Fruit fly (Drosophila melanogaster) whole organism, embryonic: ENCODE measurements around the gene Snr1.

Source experiments
- Atf6 ChIP-seq: fragments of 200-800 bp; sonication (Bioruptor generic); IDR thresholded peaks from 2 replicates; pipeline ENCODE4 v1.3.6; 2022; ENCODE audit warnings: missing biosample characterization, missing genetic modification characterization
- B-H1 ChIP-seq: fragments of 200-800 bp; sonication (Bioruptor generic); IDR thresholded peaks from 3 replicates; pipeline ENCODE4 v1.3.6; 2022; ENCODE audit warnings: missing biosample characterization, missing genetic modification characterization
- CG10147 ChIP-seq: fragments of 200-800 bp; sonication (Bioruptor generic); optimal IDR thresholded peaks from 2 replicates; lab custom pipeline; 2019; ENCODE audit warnings: missing biosample characterization, mild to moderate bottlenecking, missing genetic modification characterization, moderate library complexity
- CG11085 ChIP-seq: fragments of 200-800 bp; sonication (Bioruptor generic); IDR thresholded peaks from 2 replicates; pipeline ENCODE4 v1.3.6; 2022; ENCODE audit warnings: missing biosample characterization, missing genetic modification characterization
- CG11504 ChIP-seq: fragments of 200-800 bp; sonication (Bioruptor generic); optimal IDR thresholded peaks from 3 replicates; lab custom pipeline; 2019; ENCODE audit warnings: missing biosample characterization, mild to moderate bottlenecking, missing genetic modification characterization, moderate library complexity
- CG11723 ChIP-seq: fragments of 200-800 bp; sonication (Bioruptor generic); optimal IDR thresholded peaks from 2 replicates; lab custom pipeline; 2017; ENCODE audit warnings: missing biosample characterization, mild to moderate bottlenecking, missing genetic modification characterization
- CG13894 ChIP-seq: fragments of 200-800 bp; sonication (Bioruptor generic); optimal IDR thresholded peaks from 3 replicates; lab custom pipeline; 2018; ENCODE audit warnings: missing biosample characterization, mild to moderate bottlenecking, missing genetic modification characterization, moderate library complexity
- CG14710 ChIP-seq: fragments of 200-800 bp; sonication (Bioruptor generic); optimal IDR thresholded peaks from 3 replicates; lab custom pipeline; 2019; ENCODE audit warnings: missing biosample characterization, mild to moderate bottlenecking, missing genetic modification characterization, moderate library complexity
- CG14860 ChIP-seq: fragments of 200-800 bp; sonication (Bioruptor generic); IDR thresholded peaks from 3 replicates; pipeline ENCODE4 v1.3.6; 2022; ENCODE audit warnings: missing biosample characterization, missing genetic modification characterization; ENCODE audit not compliant: partially characterized antibody
- CG1529 ChIP-seq: fragments of 200-800 bp; sonication (Bioruptor generic); optimal IDR thresholded peaks from 3 replicates; lab custom pipeline; 2018; ENCODE audit warnings: missing biosample characterization, missing genetic modification characterization
- CG15696 ChIP-seq: fragments of 200-800 bp; sonication (Bioruptor generic); optimal IDR thresholded peaks from 2 replicates; lab custom pipeline; 2019; ENCODE audit warnings: missing biosample characterization, mild to moderate bottlenecking, missing genetic modification characterization, moderate library complexity
- CG17912 ChIP-seq: fragments of 200-800 bp; sonication (Bioruptor generic); optimal IDR thresholded peaks from 2 replicates; lab custom pipeline; 2018; ENCODE audit warnings: missing biosample characterization, mild to moderate bottlenecking, missing genetic modification characterization
- CG1792 ChIP-seq: fragments of 200-800 bp; sonication (Bioruptor generic); optimal IDR thresholded peaks from 2 replicates; lab custom pipeline; 2016; ENCODE audit warnings: missing biosample characterization, missing genetic modification characterization
- CG2120 ChIP-seq: fragments of 200-800 bp; sonication (Bioruptor generic); optimal IDR thresholded peaks from 3 replicates; lab custom pipeline; 2016; ENCODE audit warnings: missing biosample characterization, missing genetic modification characterization
- CG2199 ChIP-seq: fragments of 200-800 bp; sonication (Bioruptor generic); IDR thresholded peaks from 3 replicates; pipeline ENCODE4 v1.3.6; 2022; ENCODE audit warnings: missing biosample characterization, missing genetic modification characterization
- CG2678 ChIP-seq: fragments of 200-800 bp; sonication (Bioruptor generic); optimal IDR thresholded peaks from 3 replicates; lab custom pipeline; 2019; ENCODE audit warnings: missing biosample characterization, mild to moderate bottlenecking, missing genetic modification characterization, moderate library complexity
- CG31441 ChIP-seq: fragments of 200-800 bp; sonication (Bioruptor generic); IDR thresholded peaks from 2 replicates; pipeline ENCODE4 v1.3.6; 2022; ENCODE audit warnings: missing biosample characterization, missing genetic modification characterization
- CG3726 ChIP-seq: fragments of 200-800 bp; sonication (Bioruptor generic); IDR thresholded peaks from 3 replicates; pipeline ENCODE4, ENCODE4 v1.3.6; 2022; ENCODE audit warnings: missing biosample characterization, missing genetic modification characterization
- CG4360 ChIP-seq: fragments of 200-800 bp; sonication (Bioruptor generic); IDR thresholded peaks from 2 replicates; pipeline ENCODE4 v1.3.6; 2022; ENCODE audit warnings: missing biosample characterization, missing genetic modification characterization
- CG6254 ChIP-seq: fragments of 200-800 bp; sonication (Bioruptor generic); optimal IDR thresholded peaks from 3 replicates; lab custom pipeline; 2017; ENCODE audit warnings: mild to moderate bottlenecking, missing biosample characterization, missing genetic modification reagents, missing genetic modification characterization
- CG7745 ChIP-seq: fragments of 200-800 bp; sonication (Bioruptor generic); optimal IDR thresholded peaks from 2 replicates; lab custom pipeline; 2018; ENCODE audit warnings: missing biosample characterization, mild to moderate bottlenecking, missing genetic modification characterization, moderate library complexity
- CG8089 ChIP-seq: fragments of 200-800 bp; sonication (Bioruptor generic); optimal IDR thresholded peaks from 3 replicates; lab custom pipeline; 2016; ENCODE audit warnings: missing biosample characterization, missing genetic modification characterization
- Camta ChIP-seq: fragments of 200-800 bp; sonication (Bioruptor generic); optimal IDR thresholded peaks from 2 replicates; lab custom pipeline; 2016; ENCODE audit warnings: missing biosample characterization, missing genetic modification characterization
- CkIIα-i1 ChIP-seq: fragments of 200-800 bp; sonication (Bioruptor generic); IDR thresholded peaks from 2 replicates; pipeline ENCODE4 v1.3.6; 2022; ENCODE audit warnings: missing biosample characterization, missing genetic modification characterization
- Fer2 ChIP-seq: fragments of 200-800 bp; sonication (Bioruptor generic); optimal IDR thresholded peaks from 2 replicates; lab custom pipeline; 2018; ENCODE audit warnings: missing biosample characterization, mild to moderate bottlenecking, missing genetic modification characterization, moderate library complexity
- Gug ChIP-seq: fragments of 200-800 bp; sonication (Bioruptor generic); IDR thresholded peaks from 4 replicates; pipeline ENCODE4 v1.3.6; 2022; ENCODE audit warnings: missing biosample characterization, missing genetic modification characterization
- HLH4C ChIP-seq: fragments of 200-800 bp; sonication (Bioruptor generic); IDR thresholded peaks from 3 replicates; pipeline ENCODE4 v1.3.6; 2022; ENCODE audit warnings: missing biosample characterization, missing genetic modification characterization; ENCODE audit not compliant: partially characterized antibody
- Hmr ChIP-seq: fragments of 200-800 bp; sonication (Bioruptor generic); optimal IDR thresholded peaks from 3 replicates; lab custom pipeline; 2017; ENCODE audit warnings: mild to moderate bottlenecking, missing biosample characterization, missing genetic modification reagents, missing genetic modification characterization
- Meics ChIP-seq: fragments of 200-800 bp; sonication (Bioruptor generic); optimal IDR thresholded peaks from 2 replicates; lab custom pipeline; 2017; ENCODE audit warnings: missing biosample characterization, mild to moderate bottlenecking, missing genetic modification characterization
- Mes4 ChIP-seq: fragments of 200-800 bp; sonication (Bioruptor generic); optimal IDR thresholded peaks from 2 replicates; lab custom pipeline; 2016; ENCODE audit warnings: missing biosample characterization, missing genetic modification characterization
- Opbp ChIP-seq: fragments of 200-800 bp; sonication (Bioruptor generic); IDR thresholded peaks from 3 replicates; pipeline ENCODE4 v1.3.6; 2022; ENCODE audit warnings: missing biosample characterization, missing genetic modification characterization; ENCODE audit not compliant: partially characterized antibody
- Optix ChIP-seq: fragments of 200-800 bp; sonication (Bioruptor generic); IDR thresholded peaks from 3 replicates; pipeline ENCODE4 v1.3.6; 2022; ENCODE audit warnings: missing biosample characterization, missing genetic modification characterization
- Side ChIP-seq: fragments of 200-800 bp; sonication (Bioruptor generic); optimal IDR thresholded peaks from 2 replicates; lab custom pipeline; 2016; ENCODE audit warnings: missing biosample characterization, missing genetic modification characterization
- Sry-β ChIP-seq: fragments of 200-800 bp; sonication (Bioruptor generic); optimal IDR thresholded peaks from 2 replicates; lab custom pipeline; 2018; ENCODE audit warnings: missing biosample characterization, mild to moderate bottlenecking, missing genetic modification characterization, moderate library complexity
- cas ChIP-seq: fragments of 200-800 bp; sonication (Bioruptor generic); IDR thresholded peaks from 2 replicates; pipeline ENCODE4 v1.3.6; 2022; ENCODE audit warnings: missing biosample characterization, missing genetic modification characterization
- chif ChIP-seq, 2 experiments: fragments of 200-800 bp; sonication (Bioruptor generic); optimal IDR thresholded peaks; 3 replicates each; lab custom pipeline; 2016; ENCODE audit warnings: missing biosample characterization in 2 of 2, missing genetic modification characterization in 2 of 2
- chinmo ChIP-seq: fragments of 200-800 bp; sonication (Bioruptor generic); IDR thresholded peaks from 4 replicates; pipeline ENCODE4 v1.3.6; 2022; ENCODE audit warnings: missing biosample characterization, missing genetic modification characterization; ENCODE audit not compliant: partially characterized antibody
- croc ChIP-seq: fragments of 200-800 bp; sonication (Bioruptor generic); conservative IDR thresholded peaks from 3 replicates; pipeline ENCODE4 v1.3.6; 2022; ENCODE audit warnings: missing biosample characterization, missing genetic modification characterization
- fd102C ChIP-seq: fragments of 200-800 bp; sonication (Bioruptor generic); optimal IDR thresholded peaks from 2 replicates; lab custom pipeline; 2018; ENCODE audit warnings: missing biosample characterization, mild to moderate bottlenecking, missing genetic modification characterization, moderate library complexity
- gsb ChIP-seq: fragments of 200-800 bp; sonication (Bioruptor generic); IDR thresholded peaks from 2 replicates; pipeline ENCODE4 v1.3.6; 2022; ENCODE audit warnings: missing biosample characterization, missing genetic modification characterization
- her ChIP-seq: fragments of 200-800 bp; sonication (Bioruptor generic); optimal IDR thresholded peaks from 2 replicates; lab custom pipeline; 2016; ENCODE audit warnings: missing biosample characterization, missing genetic modification characterization
- hkb ChIP-seq, 2 experiments: fragments of 200-800 bp in 1 of 2; fragments of >200 bp in 1 of 2; sonication (Bioruptor generic) in 1 of 2; IDR thresholded peaks in 1 of 2; optimal IDR thresholded peaks in 1 of 2; 2 replicates each; pipeline versions ENCODE4 v1.3.6 to Lab custom; 2017 to 2022; ENCODE audit warnings: missing biosample characterization in 1 of 2, missing genetic modification characterization in 1 of 2
- kah ChIP-seq: fragments of 200-800 bp; sonication (Bioruptor generic); optimal IDR thresholded peaks from 2 replicates; lab custom pipeline; 2018; ENCODE audit warnings: missing biosample characterization, mild to moderate bottlenecking, missing genetic modification characterization
- pan ChIP-seq, 4 experiments: fragments of >200 bp in 3 of 4; fragments of 200-800 bp in 1 of 4; sonication (Bioruptor generic) in 1 of 4; optimal IDR thresholded peaks in 3 of 4; IDR thresholded peaks in 1 of 4; 2 replicates each; pipeline versions ENCODE4 v1.3.6 to Lab custom; 2017 to 2022; ENCODE audit warnings: missing biosample characterization in 2 of 4, missing genetic modification characterization in 2 of 4, mixed read lengths in 1 of 4
- pros ChIP-seq: fragments of 200-800 bp; sonication (Bioruptor generic); optimal IDR thresholded peaks from 3 replicates; lab custom pipeline; 2019; ENCODE audit warnings: missing biosample characterization, mild to moderate bottlenecking, missing genetic modification characterization, moderate library complexity
- pum ChIP-seq: fragments of 200-800 bp; sonication (Bioruptor generic); optimal IDR thresholded peaks from 2 replicates; lab custom pipeline; 2016; ENCODE audit warnings: missing biosample characterization, missing genetic modification characterization
- schlank ChIP-seq: fragments of 200-800 bp; sonication (Bioruptor generic); optimal IDR thresholded peaks from 2 replicates; lab custom pipeline; 2018; ENCODE audit warnings: missing biosample characterization, mild to moderate bottlenecking, missing genetic modification characterization
- tio ChIP-seq: fragments of 200-800 bp; sonication (Bioruptor generic); optimal IDR thresholded peaks from 2 replicates; lab custom pipeline; 2017; ENCODE audit warnings: missing biosample characterization, missing genetic modification characterization, inconsistent platforms
- ttk ChIP-seq: fragments of 200-800 bp; sonication (Bioruptor generic); IDR thresholded peaks from 2 replicates; pipeline ENCODE4 v2.1.2; 2022; ENCODE audit warnings: missing biosample characterization, missing genetic modification characterization

The Snr1 gene

dm6 chr3R:5466875-5467274, 3.9 kb upstream of the Snr1 start, which contains the start of gene RpL35A (continued):
- TF ChIP-seq CG2678 (peak; percentile 63), CG3726 (no peak), Optix (GFP tag; lab: Robert Waterston, UW) (peak; percentile 49; the same call in 2 of the 3 replicates), chif (GFP tag; optimal IDR thresholded peaks at IDR 0.05; lab: Kevin White, UChicago) (peak; percentile 37 to 65), CG31441 (GFP tag; lab: Robert Waterston, UW) (peak; percentile 70), CG8089 (GFP tag; lab: Kevin White, UChicago) (peak; percentile 74), CG6254 (peak; percentile 59), CG4360 (GFP tag; lab: Robert Waterston, UW) (no peak), Mes4 (GFP tag; lab: Kevin White, UChicago) (peak; percentile 85), CG11085 (peak; percentile 21; the same call in 1 of the 2 replicates), Meics (GFP tag; lab: Kevin White, UChicago) (peak; percentile 87), CG13894 (tag; lab: Kevin White, UChicago) (peak; percentile 56), Opbp (GFP tag; lab: Robert Waterston, UW) (peak; percentile 49; the same call in 2 of the 3 replicates), tio (no peak), Camta (peak; percentile 69), CG7745 (tag; lab: Kevin White, UChicago) (no peak), schlank (tag; lab: Kevin White, UChicago) (peak; percentile 76), CG14710 (tag; lab: Kevin White, UChicago) (peak; percentile 71), CG2120 (GFP tag; lab: Kevin White, UChicago) (peak; percentile 10), hkb (optimal IDR thresholded peaks at IDR 0.05; lab: Kevin White, UChicago) (no peak), hkb (GFP tag; IDR thresholded peaks at IDR 0.05; lab: Robert Waterston, UW) (peak; percentile 75), cas (GFP tag; lab: Robert Waterston, UW) (no peak), CG10147 (peak; percentile 56), pum (GFP tag; lab: Kevin White, UChicago) (peak; percentile 30), croc (GFP tag; lab: Robert Waterston, UW) (no peak), Fer2 (peak; percentile 68), CG17912 (GFP tag; lab: Kevin White, UChicago) (peak; percentile 90), CG11723 (GFP tag; lab: Kevin White, UChicago) (peak; percentile 76), CG2199 (GFP tag; lab: Robert Waterston, UW) (no peak), Gug (GFP tag; lab: Robert Waterston, UW) (no peak), chinmo (GFP tag; lab: Robert Waterston, UW) (no peak), pros (peak; percentile 14), CG15696 (tag; lab: Kevin White, UChicago) (no peak), Atf6 (peak; percentile 70), CG1529 (GFP tag; lab: Kevin White, UChicago) (peak; percentile 41), Hmr (peak; percentile 90), Sry-β (GFP tag; lab: Kevin White, UChicago) (no peak), her (GFP tag; lab: Kevin White, UChicago) (peak; percentile 54), ttk (GFP tag; lab: Robert Waterston, UW) (peak; percentile 40; the same call in 1 of the 2 replicates), kah (peak; percentile 82), pan (optimal IDR thresholded peaks at IDR 0.05; lab: Kevin White, UChicago) (no peak), pan (GFP tag; optimal IDR thresholded peaks at IDR 0.05 in 1 of 2, IDR thresholded peaks at IDR 0.05 in 1 of 2) (peak in 1 of 2 experiments; percentile 67), CG1792 (peak; percentile 45), CG14860 (GFP tag; lab: Robert Waterston, UW) (no peak), CkIIα-i1 (GFP tag; lab: Robert Waterston, UW) (no peak), fd102C (GFP tag; lab: Kevin White, UChicago) (peak; percentile 43), B-H1 (GFP tag; lab: Robert Waterston, UW) (peak; percentile 18; the same call in 1 of the 3 replicates), Side (GFP tag; lab: Kevin White, UChicago) (peak; percentile 74), CG11504 (tag; lab: Kevin White, UChicago) (peak; percentile 62), gsb (GFP tag; lab: Robert Waterston, UW) (peak; percentile 27; the same call in 1 of the 2 replicates), HLH4C (GFP tag; lab: Robert Waterston, UW) (no peak)
